Worm (Caenorhabditis elegans) whole organism, L2 larva: ENCODE results near the gene K08C7.1.

Experiments used
- R02D3.7 ChIP-seq: fragments of 150-350 bp; optimal IDR thresholded peaks from 2 replicates; lab custom pipeline; 2014; ENCODE audit warnings: missing biosample characterization, missing genetic modification characterization
- ama-1 ChIP-seq: fragments of 150-350 bp; optimal IDR thresholded peaks from 2 replicates; lab custom pipeline; 2018; ENCODE audit warnings: inconsistent platforms
- blmp-1 ChIP-seq: sonication (generic microtip); optimal IDR thresholded peaks from 2 replicates; lab custom pipeline; 2017; ENCODE audit warnings: missing genetic modification characterization, mild to moderate bottlenecking, missing compliant biosample characterization, antibody characterized with exemption, moderate library complexity; ENCODE audit not compliant: insufficient read depth
- lin-39 ChIP-seq: fragments of 150-350 bp; optimal IDR thresholded peaks from 2 replicates; lab custom pipeline; 2014; ENCODE audit warnings: missing biosample characterization, missing genetic modification reagents, missing genetic modification characterization
- lsy-2 ChIP-seq, 2 experiments: fragments of 150-350 bp in 1 of 2; sonication (generic microtip) in 1 of 2; optimal IDR thresholded peaks; 2 replicates each; lab custom pipeline; 2014 to 2017; ENCODE audit warnings: missing biosample characterization in 2 of 2, missing genetic modification characterization in 2 of 2
- mbf-1 ChIP-seq: sonication (generic microtip); optimal IDR thresholded peaks from 2 replicates; lab custom pipeline; 2017; ENCODE audit warnings: missing biosample characterization, missing genetic modification characterization
- mdl-1 ChIP-seq, 2 experiments: fragments of 150-350 bp in 1 of 2; sonication (generic microtip) in 1 of 2; optimal IDR thresholded peaks; 2 replicates each; lab custom pipeline; 2017; ENCODE audit warnings: missing biosample characterization in 2 of 2, missing genetic modification characterization in 2 of 2
- nhr-237 ChIP-seq: fragments of 150-350 bp; optimal IDR thresholded peaks from 2 replicates; lab custom pipeline; 2014; ENCODE audit warnings: missing biosample characterization, missing genetic modification characterization
- snpc-4 ChIP-seq: fragments of 150-350 bp; optimal IDR thresholded peaks from 2 replicates; lab custom pipeline; 2014; ENCODE audit warnings: missing biosample characterization, missing genetic modification characterization
- zag-1 ChIP-seq: fragments of 150-350 bp; optimal IDR thresholded peaks from 2 replicates; lab custom pipeline; 2014; ENCODE audit warnings: missing biosample characterization, missing genetic modification characterization

ce11 chrIV:10609920-10610319 lies 46.7 kb upstream of the K08C7.1 start:
- no peak for TF ChIP-seq lin-39 (tag; lab: Kevin White, UChicago)
- TF ChIP-seq zag-1 (tag; lab: Kevin White, UChicago) = no peak
- no peak for TF ChIP-seq ama-1 (lab: Kevin White, UChicago)
- TF ChIP-seq nhr-237 (tag; lab: Kevin White, UChicago) = no peak
- no peak for TF ChIP-seq R02D3.7 (tag; lab: Kevin White, UChicago)
- no peak for TF ChIP-seq lsy-2 (tag; optimal IDR thresholded peaks at IDR 0.05; lab: Kevin White, UChicago)
- no peak for TF ChIP-seq mbf-1 (tag; lab: Kevin White, UChicago)
- TF ChIP-seq mdl-1 (tag; optimal IDR thresholded peaks at IDR 0.05; lab: Kevin White, UChicago) = no peak
- no peak for TF ChIP-seq snpc-4 (tag; lab: Kevin White, UChicago)
- no peak for TF ChIP-seq blmp-1
